Fruit fly (Drosophila melanogaster) whole organism, embryonic: ENCODE data around the gene CG16853.

Experiments
- BEAF-32 ChIP-seq: fragments of 200-800 bp; sonication (Bioruptor generic); optimal IDR thresholded peaks from 3 replicates; lab custom pipeline; 2017; ENCODE audit warnings: missing biosample characterization, missing genetic modification characterization, mild to moderate bottlenecking, moderate library complexity, missing genetic modification reagents
- CG1024 ChIP-seq: fragments of 200-800 bp; sonication (Bioruptor generic); IDR thresholded peaks from 2 replicates; pipeline ENCODE4 v1.3.6; 2022; ENCODE audit warnings: missing biosample characterization, missing genetic modification characterization
- CG10959 ChIP-seq: fragments of 200-800 bp; sonication (Bioruptor generic); IDR thresholded peaks from 2 replicates; pipeline ENCODE4 v1.3.6; 2022; ENCODE audit warnings: missing biosample characterization, missing genetic modification characterization
- CG11695 ChIP-seq: fragments of 200-800 bp; sonication (Bioruptor generic); IDR thresholded peaks from 3 replicates; pipeline ENCODE4 v1.3.6; 2022; ENCODE audit warnings: missing biosample characterization, missing genetic modification characterization
- CG11696 ChIP-seq: fragments of 200-800 bp; sonication (Bioruptor generic); IDR thresholded peaks from 2 replicates; pipeline ENCODE4 v1.3.6; 2022; ENCODE audit warnings: missing biosample characterization, missing genetic modification characterization
- CG11723 ChIP-seq: fragments of 200-800 bp; sonication (Bioruptor generic); optimal IDR thresholded peaks from 2 replicates; lab custom pipeline; 2017; ENCODE audit warnings: missing biosample characterization, mild to moderate bottlenecking, missing genetic modification characterization
- CG12391 ChIP-seq: fragments of 200-800 bp; sonication (Bioruptor generic); optimal IDR thresholded peaks from 3 replicates; lab custom pipeline; 2018; ENCODE audit warnings: missing biosample characterization, mild to moderate bottlenecking, missing genetic modification characterization, moderate library complexity
- CG15601 ChIP-seq: fragments of 200-800 bp; sonication (Bioruptor generic); optimal IDR thresholded peaks from 3 replicates; lab custom pipeline; 2019; ENCODE audit warnings: missing biosample characterization, mild to moderate bottlenecking, missing genetic modification characterization, moderate library complexity
- CG16815 ChIP-seq: fragments of 200-800 bp; sonication (Bioruptor generic); optimal IDR thresholded peaks from 3 replicates; lab custom pipeline; 2017; ENCODE audit warnings: missing biosample characterization, mild to moderate bottlenecking, missing genetic modification characterization
- CG17328 ChIP-seq: fragments of 200-800 bp; sonication (Bioruptor generic); IDR thresholded peaks from 2 replicates; pipeline ENCODE4 v1.3.6; 2022; ENCODE audit warnings: missing biosample characterization, missing genetic modification characterization
- CG17385 ChIP-seq: fragments of 200-800 bp; sonication (Bioruptor generic); optimal IDR thresholded peaks from 3 replicates; lab custom pipeline; 2018; ENCODE audit warnings: missing biosample characterization, mild to moderate bottlenecking, missing genetic modification characterization
- CG17612 ChIP-seq: fragments of 200-800 bp; sonication (Bioruptor generic); IDR thresholded peaks from 2 replicates; pipeline ENCODE4 v1.3.6; 2022; ENCODE audit warnings: missing biosample characterization, missing genetic modification characterization
- CG18262 ChIP-seq: fragments of 200-800 bp; optimal IDR thresholded peaks from 3 replicates; lab custom pipeline; 2019; ENCODE audit warnings: missing biosample characterization, mild to moderate bottlenecking, missing genetic modification characterization, moderate library complexity
- CG18764 ChIP-seq: fragments of 200-800 bp; sonication (Bioruptor generic); optimal IDR thresholded peaks from 3 replicates; lab custom pipeline; 2016; ENCODE audit warnings: missing biosample characterization, missing genetic modification characterization
- CG2199 ChIP-seq: fragments of 200-800 bp; sonication (Bioruptor generic); IDR thresholded peaks from 3 replicates; pipeline ENCODE4 v1.3.6; 2022; ENCODE audit warnings: missing biosample characterization, missing genetic modification characterization
- CG2712 ChIP-seq: fragments of 200-800 bp; optimal IDR thresholded peaks from 3 replicates; lab custom pipeline; 2019; ENCODE audit warnings: missing biosample characterization, mild to moderate bottlenecking, missing genetic modification characterization, moderate library complexity
- CG2889 ChIP-seq: fragments of 200-800 bp; sonication (Bioruptor generic); IDR thresholded peaks from 3 replicates; pipeline ENCODE4 v1.3.6; 2022; ENCODE audit warnings: missing biosample characterization, missing genetic modification characterization
- CG3065 ChIP-seq: fragments of 200-800 bp; sonication (Bioruptor generic); optimal IDR thresholded peaks from 2 replicates; lab custom pipeline; 2016; ENCODE audit warnings: missing biosample characterization, missing genetic modification characterization
- CG31388 ChIP-seq: fragments of 200-800 bp; sonication (Bioruptor generic); optimal IDR thresholded peaks from 2 replicates; lab custom pipeline; 2016; ENCODE audit warnings: missing biosample characterization, missing genetic modification characterization
- CG32772 ChIP-seq: fragments of 200-800 bp; sonication (Bioruptor generic); IDR thresholded peaks from 2 replicates; pipeline ENCODE4 v1.3.6; 2022; ENCODE audit warnings: missing biosample characterization, missing genetic modification characterization
- CG6689 ChIP-seq: fragments of 200-800 bp; sonication (Bioruptor generic); IDR thresholded peaks from 2 replicates; pipeline ENCODE4 v1.3.6; 2022; ENCODE audit warnings: missing biosample characterization, missing genetic modification characterization
- CG7372 ChIP-seq: fragments of 200-800 bp; sonication (Bioruptor generic); IDR thresholded peaks from 2 replicates; pipeline ENCODE4 v1.3.6; 2022; ENCODE audit warnings: missing biosample characterization, missing genetic modification characterization
- CG7556 ChIP-seq: fragments of 200-800 bp; sonication (Bioruptor generic); optimal IDR thresholded peaks from 2 replicates; lab custom pipeline; 2017; ENCODE audit warnings: missing biosample characterization, mild to moderate bottlenecking, missing genetic modification characterization
- Dip2 ChIP-seq: fragments of 200-800 bp; sonication (Bioruptor generic); IDR thresholded peaks from 2 replicates; pipeline ENCODE4 v1.3.6; 2022; ENCODE audit warnings: missing biosample characterization, missing genetic modification characterization
- Doc2 ChIP-seq: fragments of 200-800 bp; sonication (Bioruptor generic); IDR thresholded peaks from 2 replicates; pipeline ENCODE4 v1.3.6; 2022; ENCODE audit warnings: missing biosample characterization, missing genetic modification characterization
- Ets65A ChIP-seq: fragments of 200-800 bp; sonication (Bioruptor generic); peaks from one replicate; lab custom pipeline; 2016; ENCODE audit warnings: missing biosample characterization, missing genetic modification characterization
- Hr3 ChIP-seq: fragments of 200-800 bp; sonication (Bioruptor generic); optimal IDR thresholded peaks from 3 replicates; lab custom pipeline; 2016; ENCODE audit warnings: missing biosample characterization, missing genetic modification characterization
- Hr78 ChIP-seq, 2 experiments: fragments of 200-800 bp in 1 of 2; fragments of >200 bp in 1 of 2; sonication (Bioruptor generic) in 1 of 2; optimal IDR thresholded peaks; 2 replicates each; lab custom pipeline; 2017 to 2019; ENCODE audit warnings: missing biosample characterization in 2 of 2, missing genetic modification characterization in 2 of 2, mild to moderate bottlenecking in 1 of 2, moderate library complexity in 1 of 2
- Jarid2 ChIP-seq: fragments of 200-800 bp; sonication (Bioruptor generic); optimal IDR thresholded peaks from 3 replicates; lab custom pipeline; 2017; ENCODE audit warnings: mild to moderate bottlenecking, missing biosample characterization, missing genetic modification reagents, missing genetic modification characterization
- MTF-1 ChIP-seq: fragments of 200-800 bp; sonication (Bioruptor generic); optimal IDR thresholded peaks from 2 replicates; lab custom pipeline; 2018; ENCODE audit warnings: missing biosample characterization, mild to moderate bottlenecking, missing genetic modification characterization, borderline replicate concordance
- Sox100B ChIP-seq: fragments of 200-800 bp; sonication (Bioruptor generic); optimal IDR thresholded peaks from 3 replicates; lab custom pipeline; 2018; ENCODE audit warnings: missing biosample characterization, mild to moderate bottlenecking, missing genetic modification characterization
- Sox102F ChIP-seq: fragments of 200-800 bp; sonication (Bioruptor generic); optimal IDR thresholded peaks from 2 replicates; lab custom pipeline; 2018; ENCODE audit warnings: missing biosample characterization, mild to moderate bottlenecking, missing genetic modification characterization, moderate library complexity
- Sry-δ ChIP-seq: fragments of 200-800 bp; sonication (Bioruptor generic); optimal IDR thresholded peaks from 2 replicates; lab custom pipeline; 2016; ENCODE audit warnings: missing biosample characterization, missing genetic modification characterization
- Vsx1 ChIP-seq: fragments of 200-800 bp; sonication (Bioruptor generic); optimal IDR thresholded peaks from 2 replicates; lab custom pipeline; 2017; ENCODE audit warnings: missing biosample characterization, mild to moderate bottlenecking, missing genetic modification characterization, missing genetic modification reagents
- ab ChIP-seq: fragments of 200-800 bp; sonication (Bioruptor generic); optimal IDR thresholded peaks from 2 replicates; lab custom pipeline; 2016; ENCODE audit warnings: missing biosample characterization, missing genetic modification characterization
- ara ChIP-seq: fragments of 200-800 bp; sonication (Bioruptor generic); IDR thresholded peaks from 2 replicates; pipeline ENCODE4 v1.3.6; 2022; ENCODE audit warnings: missing biosample characterization, missing genetic modification characterization
- esg ChIP-seq: fragments of 200-800 bp; sonication (Bioruptor generic); conservative IDR thresholded peaks from 2 replicates; pipeline ENCODE4 v1.3.6; 2022; ENCODE audit warnings: missing biosample characterization, missing genetic modification characterization
- eve ChIP-seq, 2 experiments: fragments of >200 bp; optimal IDR thresholded peaks; 2 replicates each; lab custom pipeline; 2017; ENCODE audit warnings: missing biosample characterization in 2 of 2, missing genetic modification characterization in 2 of 2
- gfzf ChIP-seq: fragments of 200-800 bp; sonication (Bioruptor generic); optimal IDR thresholded peaks from 2 replicates; lab custom pipeline; 2016; ENCODE audit warnings: missing biosample characterization, mild to moderate bottlenecking, missing genetic modification characterization, moderate library complexity
- gt ChIP-seq: fragments of 200-800 bp; sonication (Bioruptor generic); IDR thresholded peaks from 2 replicates; pipeline ENCODE4 v1.3.6; 2022; ENCODE audit warnings: missing biosample characterization, missing genetic modification characterization
- ind ChIP-seq: fragments of 200-800 bp; sonication (Bioruptor generic); optimal IDR thresholded peaks from 3 replicates; lab custom pipeline; 2016; ENCODE audit warnings: missing biosample characterization, missing genetic modification characterization
- jing ChIP-seq: fragments of 200-800 bp; sonication (Bioruptor generic); optimal IDR thresholded peaks from 2 replicates; lab custom pipeline; 2018; ENCODE audit warnings: missing biosample characterization, mild to moderate bottlenecking, missing genetic modification characterization
- peb ChIP-seq: fragments of 200-800 bp; sonication (Bioruptor generic); IDR thresholded peaks from 2 replicates; pipeline ENCODE4 v1.3.6; 2022; ENCODE audit warnings: missing biosample characterization, missing genetic modification characterization
- scrt ChIP-seq: fragments of 200-800 bp; sonication (Bioruptor generic); optimal IDR thresholded peaks from 2 replicates; lab custom pipeline; 2018; ENCODE audit warnings: missing biosample characterization, mild to moderate bottlenecking, missing genetic modification characterization, moderate library complexity
- sens ChIP-seq: fragments of 200-800 bp; sonication (Bioruptor generic); peaks from one replicate; lab custom pipeline; 2016; ENCODE audit warnings: missing biosample characterization, missing genetic modification characterization
- sisA ChIP-seq: fragments of 200-800 bp; sonication (Bioruptor generic); IDR thresholded peaks from 2 replicates; pipeline ENCODE4 v1.3.6; 2022; ENCODE audit warnings: missing biosample characterization, missing genetic modification characterization
- sna ChIP-seq: fragments of 200-800 bp; sonication (Bioruptor generic); IDR thresholded peaks from 2 replicates; pipeline ENCODE4 v1.3.6; 2022; ENCODE audit warnings: missing biosample characterization, missing genetic modification characterization; ENCODE audit not compliant: partially characterized antibody
- tup ChIP-seq: fragments of 200-800 bp; sonication (Bioruptor generic); optimal IDR thresholded peaks from 2 replicates; lab custom pipeline; 2016; ENCODE audit warnings: missing biosample characterization, mild to moderate bottlenecking, missing genetic modification characterization, moderate library complexity
- twi ChIP-seq: fragments of 200-800 bp; optimal IDR thresholded peaks from 2 replicates; lab custom pipeline; 2019; ENCODE audit warnings: missing biosample characterization, mild to moderate bottlenecking, missing genetic modification characterization, moderate library complexity
- unpg ChIP-seq: fragments of 200-800 bp; sonication (Bioruptor generic); optimal IDR thresholded peaks from 3 replicates; lab custom pipeline; 2018; ENCODE audit warnings: missing biosample characterization, mild to moderate bottlenecking, missing genetic modification characterization, moderate library complexity

CG16853 gene

dm6 chr2L:13568938-13569337, 26.9 kb downstream of the CG16853 start:
- TF ChIP-seq sna (GFP tag; lab: Robert Waterston, UW) (no peak), gt (no peak), Hr3 (no peak), BEAF-32 (GFP tag; lab: Kevin White, UChicago) (no peak), Dip2 (no peak), scrt (GFP tag; lab: Kevin White, UChicago) (no peak), Doc2 (GFP tag; lab: Robert Waterston, UW) (no peak), CG17612 (GFP tag; lab: Robert Waterston, UW) (no peak), tup (GFP tag; lab: Kevin White, UChicago) (no peak), CG31388 (GFP tag; lab: Kevin White, UChicago) (no peak), gfzf (no peak), ab (GFP tag; lab: Kevin White, UChicago) (no peak), esg (no peak), Sry-δ (no peak), CG3065 (GFP tag; lab: Kevin White, UChicago) (no peak), CG2889 (GFP tag; lab: Robert Waterston, UW) (no peak), CG10959 (GFP tag; lab: Robert Waterston, UW) (no peak), Vsx1 (no peak), Sox100B (GFP tag; lab: Kevin White, UChicago) (no peak)

- peak; percentile 56 for TF ChIP-seq sens
- no peak for TF ChIP-seq MTF-1 (GFP tag; lab: Kevin White, UChicago)
- no peak for TF ChIP-seq CG11696 (GFP tag; lab: Robert Waterston, UW)
- peak; percentile 90 for TF ChIP-seq twi (tag; lab: Kevin White, UChicago)
- TF ChIP-seq peb, result no peak
- TF ChIP-seq eve (GFP tag; optimal IDR thresholded peaks at IDR 0.05; lab: Kevin White, UChicago), result peak in 1 of 2 experiments; percentile 32
- TF ChIP-seq CG15601 (tag; lab: Kevin White, UChicago), result peak; percentile 75
Observed at dm6 chr2L:13570016-13570415, 27.9 kb downstream of the CG16853 start.

- TF ChIP-seq ara (GFP tag; lab: Robert Waterston, UW) (no peak), CG18764 (GFP tag; lab: Kevin White, UChicago) (no peak), CG18262 (tag; lab: Kevin White, UChicago) (peak; percentile 61), CG17328 (GFP tag; lab: Robert Waterston, UW) (no peak), CG2199 (GFP tag; lab: Robert Waterston, UW) (no peak), CG11695 (GFP tag; lab: Robert Waterston, UW) (0 out of 3 replicates have a peak, but pooled peaks have one; percentile 25), unpg (GFP tag; lab: Kevin White, UChicago) (peak; percentile 47), eve (GFP tag; optimal IDR thresholded peaks at IDR 0.05; lab: Kevin White, UChicago) (peak in 1 of 2 experiments; percentile 90), Jarid2 (GFP tag; lab: Kevin White, UChicago) (no peak), ind (GFP tag; lab: Kevin White, UChicago) (peak; percentile 4), CG11723 (GFP tag; lab: Kevin White, UChicago) (peak; percentile 18), CG7556 (GFP tag; lab: Kevin White, UChicago) (peak; percentile 41), CG12391 (tag; lab: Kevin White, UChicago) (peak; percentile 43), CG32772 (GFP tag; lab: Robert Waterston, UW) (0 out of 2 replicates have a peak, but pooled peaks have one; percentile 1), Ets65A (GFP tag; lab: Kevin White, UChicago) (no peak), CG17385 (GFP tag; lab: Kevin White, UChicago) (peak; percentile 20), Hr78 (GFP tag; optimal IDR thresholded peaks at IDR 0.05; lab: Kevin White, UChicago) (peak in 1 of 2 experiments; percentile 3), CG6689 (peak; percentile 64), sisA (GFP tag; lab: Robert Waterston, UW) (0 out of 2 replicates have a peak, but pooled peaks have one; percentile 18), CG1024 (no peak), CG2712 (tag; lab: Kevin White, UChicago) (peak; percentile 45), jing (GFP tag; lab: Kevin White, UChicago) (no peak), Sox102F (peak; percentile 70), CG16815 (GFP tag; lab: Kevin White, UChicago) (no peak), CG7372 (GFP tag; lab: Robert Waterston, UW) (no peak)
Observed at dm6 chr2L:13570982-13571426, 28.9 kb downstream of the CG16853 start.
